Worm (Caenorhabditis elegans): ENCODE measurements around the gene F46F5.5.

F46F5.5 gene

DNA sequence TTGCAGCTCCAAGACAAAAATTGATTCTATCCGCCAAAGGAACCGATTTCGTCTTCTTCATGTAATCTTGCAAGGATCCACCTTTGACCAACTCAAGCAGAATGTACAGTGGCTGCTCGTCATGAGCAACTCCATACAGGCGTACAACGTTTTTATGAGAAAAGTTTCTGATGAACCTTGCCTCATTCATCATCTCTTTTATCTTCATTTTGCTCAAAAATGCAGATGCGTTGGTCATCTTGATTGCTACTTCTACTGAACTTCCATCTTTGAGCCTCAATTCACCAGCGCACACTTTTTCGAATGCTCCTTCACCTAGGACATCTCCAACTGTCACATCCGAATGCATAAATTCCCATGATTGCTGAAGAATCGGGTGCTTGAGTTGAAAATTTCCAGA lies 15.9 kb downstream of the F46F5.5 start:
- no peak for TF ChIP-seq ceh-91 (GFP tag; IDR thresholded peaks at IDR 0.05)

DNA sequence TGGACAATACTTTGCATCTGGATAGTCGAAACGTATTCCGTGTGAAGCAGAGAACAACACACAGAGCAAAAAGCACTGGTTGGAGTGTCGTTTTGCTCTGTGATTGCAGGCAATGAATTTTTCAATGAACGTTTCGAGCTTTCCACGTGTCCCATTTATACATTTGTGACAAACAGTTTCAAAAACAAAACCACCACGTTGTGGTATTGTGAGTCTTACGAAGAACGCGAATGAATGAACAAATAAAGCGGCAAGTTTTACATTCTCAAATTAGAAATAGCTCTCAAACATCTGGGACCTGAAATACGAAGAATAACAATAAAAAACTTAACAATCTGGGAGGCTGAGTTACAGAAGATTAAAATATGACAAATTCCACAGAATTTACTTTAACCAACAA lies 21.0 kb downstream of the F46F5.5 start, which contains the start of gene F46F5.1:
Gene F46F5.1 (minus strand): TSS at position 101 of the 400 bp plus-strand sequence.
- TF ChIP-seq ztf-3 (GFP tag; optimal IDR thresholded peaks at IDR 0.05): no peak
- no peak for TF ChIP-seq rcor-1 (GFP tag; IDR thresholded peaks at IDR 0.05)
- no peak for TF ChIP-seq nfya-2 (GFP tag; IDR thresholded peaks at IDR 0.05)
- TF ChIP-seq ztf-18 (tag; optimal IDR thresholded peaks at IDR 0.05): no peak
- no peak for TF ChIP-seq dpff-1 (tag; optimal IDR thresholded peaks at IDR 0.05)
- no peak for TF ChIP-seq egl-44 (GFP tag; IDR thresholded peaks at IDR 0.05)
- no peak for TF ChIP-seq hmg-1.2 (GFP tag; IDR thresholded peaks at IDR 0.05)
- TF ChIP-seq ceh-100 (GFP tag; IDR thresholded peaks at IDR 0.05): no peak
- TF ChIP-seq mel-28 (tag; optimal IDR thresholded peaks at IDR 0.05; ENCODE audit: borderline replicate concordance): no peak
- no peak for TF ChIP-seq akir-1 (GFP tag; optimal IDR thresholded peaks at IDR 0.05)
- TF ChIP-seq lin-26 (GFP tag; IDR thresholded peaks at IDR 0.05): no peak

DNA sequence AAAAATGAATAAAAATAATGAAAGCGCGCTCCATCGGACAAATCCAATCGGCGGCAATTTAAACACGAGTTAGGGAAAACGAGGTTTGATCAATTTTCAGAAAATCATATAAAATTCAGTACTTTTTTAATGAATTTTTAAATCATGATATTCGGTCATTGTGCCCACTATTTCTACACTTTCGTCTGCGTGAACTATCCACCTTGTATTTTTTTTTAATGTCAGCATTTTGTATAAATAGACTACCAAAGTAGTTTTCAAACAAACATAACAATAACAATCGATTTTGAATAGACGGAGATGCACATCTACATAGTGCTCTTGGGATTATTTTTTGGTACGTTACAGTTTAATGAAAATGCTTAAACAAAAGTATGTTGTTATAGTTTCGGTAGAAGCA lies 24.7 kb downstream of the F46F5.5 start, which contains the start of gene F46F5.15:
Gene F46F5.15 (plus strand): TSS at position 301 of the 400 bp plus-strand sequence.
- TF ChIP-seq hlh-26 (GFP tag; conservative IDR thresholded peaks at IDR 0.05): no peak
- TF ChIP-seq akir-1 (GFP tag; optimal IDR thresholded peaks at IDR 0.05): no peak
- no peak for TF ChIP-seq T26A5.8 (tag; optimal IDR thresholded peaks at IDR 0.05)
- no peak for TF ChIP-seq madf-10 (tag; optimal IDR thresholded peaks at IDR 0.05)
- no peak for TF ChIP-seq repo-1 (tag; optimal IDR thresholded peaks at IDR 0.05)
- TF ChIP-seq lin-35 (GFP tag; optimal IDR thresholded peaks at IDR 0.05): no peak
- TF ChIP-seq K11D2.4 (GFP tag; IDR thresholded peaks at IDR 0.05): no peak
- no peak for TF ChIP-seq ccch-3 (GFP tag; optimal IDR thresholded peaks at IDR 0.05)
- no peak for TF ChIP-seq nhr-90 (tag; optimal IDR thresholded peaks at IDR 0.05)
- TF ChIP-seq aptf-3 (GFP tag; IDR thresholded peaks at IDR 0.05): no peak
- TF ChIP-seq snpc-1.3 (tag; optimal IDR thresholded peaks at IDR 0.05; ENCODE audit: insufficient read depth): no peak
- no peak for TF ChIP-seq ceh-79 (tag; optimal IDR thresholded peaks at IDR 0.05)
- no peak for TF ChIP-seq unc-62 (GFP tag; optimal IDR thresholded peaks at IDR 0.05)
- no peak for TF ChIP-seq snpc-3.4 (tag; optimal IDR thresholded peaks at IDR 0.05)
- TF ChIP-seq him-1 (tag; optimal IDR thresholded peaks at IDR 0.05): no peak
- TF ChIP-seq tbp1 (GFP tag; optimal IDR thresholded peaks at IDR 0.05): no peak

DNA sequence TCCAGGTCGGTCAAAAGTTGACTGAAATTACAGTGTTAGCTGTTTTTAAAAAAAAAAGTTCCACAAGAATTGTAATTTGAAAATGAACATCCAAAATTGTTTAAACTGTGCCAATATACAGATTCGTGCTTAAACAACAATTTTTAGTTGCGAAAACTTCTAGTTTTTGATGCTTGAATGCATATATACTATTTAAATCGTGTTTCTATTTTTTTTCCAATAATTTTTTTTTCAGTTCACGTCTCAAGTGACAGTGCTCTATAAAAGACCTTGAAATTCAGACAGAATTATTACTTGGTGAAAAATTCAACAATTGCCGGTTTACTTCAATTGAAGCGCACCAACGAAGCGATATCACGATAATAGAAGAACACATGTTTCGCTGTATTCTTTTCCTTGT lies 25.9 kb downstream of the F46F5.5 start, which contains the start of gene F46F5.16:
Gene F46F5.16 (plus strand): TSS at position 301 of the 400 bp plus-strand sequence.
- TF ChIP-seq unc-130 (GFP tag; optimal IDR thresholded peaks at IDR 0.05) (no peak), nhr-179 (tag; optimal IDR thresholded peaks at IDR 0.05) (no peak), rcor-1 (GFP tag; IDR thresholded peaks at IDR 0.05) (no peak), lsl-1 (GFP tag; optimal IDR thresholded peaks at IDR 0.05) (no peak), ztf-6 (GFP tag; IDR thresholded peaks at IDR 0.05) (no peak), hmg-1.2 (GFP tag; IDR thresholded peaks at IDR 0.05) (no peak), mel-28 (tag; optimal IDR thresholded peaks at IDR 0.05; ENCODE audit: borderline replicate concordance) (no peak), ceh-58 (GFP tag; IDR thresholded peaks at IDR 0.05) (no peak), snpc-3.4 (tag; optimal IDR thresholded peaks at IDR 0.05) (no peak), F55B11.4 (tag; optimal IDR thresholded peaks at IDR 0.05; ENCODE audit: borderline replicate concordance, insufficient read depth) (no peak), F52B5.7 (tag; optimal IDR thresholded peaks at IDR 0.05) (no peak), sdz-38 (tag; optimal IDR thresholded peaks at IDR 0.05) (no peak), egl-18 (GFP tag; IDR thresholded peaks at IDR 0.05) (no peak), K12H6.12 (tag; optimal IDR thresholded peaks at IDR 0.05) (no peak), nhr-80 (tag; optimal IDR thresholded peaks at IDR 0.05) (no peak), fkh-3 (tag; optimal IDR thresholded peaks at IDR 0.05) (no peak), ztf-3 (GFP tag; optimal IDR thresholded peaks at IDR 0.05) (no peak), tbx-9 (tag; optimal IDR thresholded peaks at IDR 0.05; ENCODE audit: borderline replicate concordance) (no peak), lag-1 (GFP tag; IDR thresholded peaks at IDR 0.05) (no peak)

Measured in whole organism, young adult.